Worm (Caenorhabditis elegans) whole organism, early embryonic: ENCODE data around the gene hpo-10.

ENCODE experiments used
- B0310.2 ChIP-seq: sonication (generic microtip); optimal IDR thresholded peaks from 2 replicates; lab custom pipeline; 2016; ENCODE audit warnings: mild to moderate bottlenecking, missing genetic modification characterization, missing compliant biosample characterization
- F13C5.2 ChIP-seq: sonication (generic microtip); optimal IDR thresholded peaks from 2 replicates; lab custom pipeline; 2017; ENCODE audit warnings: mild to moderate bottlenecking, missing genetic modification characterization, inconsistent platforms, missing compliant biosample characterization
- ama-1 ChIP-seq: fragments of 150-350 bp; optimal IDR thresholded peaks from 2 replicates; lab custom pipeline; 2014
- ceh-13 ChIP-seq: fragments of 200-800 bp; sonication (Bioruptor generic); optimal IDR thresholded peaks from 2 replicates; lab custom pipeline; 2018; ENCODE audit warnings: mild to moderate bottlenecking, missing genetic modification characterization, missing compliant biosample characterization
- ceh-36 ChIP-seq: sonication (generic microtip); optimal IDR thresholded peaks from 2 replicates; lab custom pipeline; 2016; ENCODE audit warnings: missing genetic modification characterization, inconsistent platforms, missing compliant biosample characterization
- ets-7 ChIP-seq: sonication (generic microtip); optimal IDR thresholded peaks from 2 replicates; lab custom pipeline; 2016; ENCODE audit warnings: missing genotype, missing genetic modification characterization, missing compliant biosample characterization
- flt-1 ChIP-seq: fragments of 200-800 bp; sonication (Bioruptor generic); IDR thresholded peaks from 2 replicates; pipeline ENCODE4 v1.3.6; 2022; ENCODE audit warnings: missing genetic modification characterization, missing compliant biosample characterization
- hmg-4 ChIP-seq: fragments of 200-800 bp; sonication (Bioruptor generic); optimal IDR thresholded peaks from 2 replicates; lab custom pipeline; 2018; ENCODE audit warnings: mild to moderate bottlenecking, missing genetic modification characterization, missing compliant biosample characterization
- scrt-1 ChIP-seq: fragments of 200-800 bp; sonication (Bioruptor generic); IDR thresholded peaks from 2 replicates; pipeline ENCODE4 v1.3.6; 2022; ENCODE audit warnings: missing genetic modification characterization, missing compliant biosample characterization
- sea-1 ChIP-seq: fragments of 200-800 bp; sonication (Bioruptor generic); conservative IDR thresholded peaks from 2 replicates; pipeline ENCODE4 v1.3.6; 2022; ENCODE audit warnings: missing genetic modification characterization, missing compliant biosample characterization
- tbx-11 ChIP-seq: fragments of 200-800 bp; sonication (Bioruptor generic); IDR thresholded peaks from 2 replicates; pipeline ENCODE4 v1.3.6; 2022; ENCODE audit warnings: missing genetic modification characterization, missing compliant biosample characterization
- tbx-37 ChIP-seq: fragments of 200-800 bp; sonication (Bioruptor generic); conservative IDR thresholded peaks from 2 replicates; pipeline ENCODE4 v1.3.6; 2022; ENCODE audit warnings: missing genetic modification reagents, missing genetic modification characterization, missing compliant biosample characterization

DNA sequence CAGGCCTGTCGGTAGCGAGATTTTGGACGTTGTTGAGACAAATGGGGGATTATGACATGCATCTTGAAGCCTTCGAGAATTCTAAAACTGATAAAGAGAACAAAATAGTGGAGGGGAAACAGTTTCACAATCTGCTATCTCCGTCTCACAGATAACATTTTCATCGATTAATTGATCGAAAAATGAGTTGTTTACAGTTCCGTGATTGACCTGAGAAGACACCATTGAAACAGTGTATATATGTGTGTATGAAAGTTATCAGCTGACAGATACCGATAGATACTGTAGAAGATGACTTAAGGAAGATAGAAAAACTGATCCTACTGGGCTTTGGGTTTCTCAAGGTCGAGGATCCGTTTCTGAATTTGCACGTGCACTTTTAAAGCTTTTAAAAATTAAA lies 40.1 kb upstream of the hpo-10 start:
- TF ChIP-seq tbx-11 (GFP tag; lab: Robert Waterston, UW) (no peak), sea-1 (no peak), B0310.2 (tag; lab: Kevin White, UChicago) (no peak), ceh-13 (GFP tag; lab: Kevin White, UChicago) (no peak), F13C5.2 (tag; lab: Kevin White, UChicago) (no peak), ama-1 (lab: Kevin White, UChicago) (no peak), tbx-37 (no peak), hmg-4 (no peak), scrt-1 (GFP tag; lab: Robert Waterston, UW) (no peak), ets-7 (tag; lab: Kevin White, UChicago) (no peak), ceh-36 (no peak), flt-1 (no peak)
